4 fruit fly cellular contexts compared by ENCODE assay signal in the genomic region with DNA sequence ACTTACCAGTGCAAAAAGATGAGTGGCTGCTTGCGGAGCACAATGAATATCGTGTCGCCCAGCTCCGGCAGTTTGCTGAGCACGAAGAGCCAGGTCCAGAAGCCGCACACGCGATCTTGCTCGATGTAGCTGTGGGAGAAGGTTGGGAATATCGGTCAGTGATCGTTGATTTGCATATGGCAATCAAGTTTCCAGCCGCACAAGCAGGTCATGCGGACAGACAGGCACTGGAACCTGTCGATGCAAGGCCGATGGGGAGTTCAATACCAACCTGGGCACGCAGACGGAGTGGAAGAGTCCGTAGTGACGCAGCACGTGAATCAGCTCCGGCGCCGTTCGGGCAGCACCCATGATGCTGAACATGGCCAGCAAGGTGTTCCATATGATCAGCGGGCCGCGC.
TF ChIP-seq lines count a peak whose summit lies in the region.

No protein-coding gene starts in this region.

- no peak for TF ChIP-seq CTCF in whole organism, embryonic (GFP tag; optimal IDR thresholded peaks at IDR 0.05; lab: Kevin White, UChicago)

TF ChIP-seq in whole organism, embryonic, 481 proteins besides CTCF, POLR2A, EP300 and RAD21:
- no peak for TF ChIP-seq unc-4 (GFP tag; IDR thresholded peaks at IDR 0.05; lab: Robert Waterston, UW; ENCODE audit: partially characterized antibody)
- 0 out of 2 replicates have a peak, but pooled peaks have one; percentile 22 for TF ChIP-seq CG43689 (GFP tag; IDR thresholded peaks at IDR 0.05; lab: Robert Waterston, UW)
- TF ChIP-seq dysf (GFP tag; IDR thresholded peaks at IDR 0.05; lab: Robert Waterston, UW), result 0 out of 3 replicates have a peak, but pooled peaks have one; percentile 16
- no peak for TF ChIP-seq unpg (GFP tag; optimal IDR thresholded peaks at IDR 0.05; lab: Kevin White, UChicago)
- no peak for TF ChIP-seq CG17568 (GFP tag; optimal IDR thresholded peaks at IDR 0.05; lab: Kevin White, UChicago)
- TF ChIP-seq CG34224 (GFP tag; IDR thresholded peaks at IDR 0.05; lab: Robert Waterston, UW; ENCODE audit: partially characterized antibody), result no peak
- peak; percentile 18; the same call in 1 of the 2 replicates for TF ChIP-seq vvl (GFP tag; IDR thresholded peaks at IDR 0.05; lab: Robert Waterston, UW)
- no peak for TF ChIP-seq Hmr (GFP tag; optimal IDR thresholded peaks at IDR 0.05; lab: Kevin White, UChicago)
- no peak for TF ChIP-seq CG11723 (GFP tag; optimal IDR thresholded peaks at IDR 0.05; lab: Kevin White, UChicago)
- TF ChIP-seq toy (GFP tag; IDR thresholded peaks at IDR 0.05; lab: Robert Waterston, UW), result no peak
- TF ChIP-seq CG10654 (GFP tag; optimal IDR thresholded peaks at IDR 0.05; lab: Kevin White, UChicago), result no peak
- TF ChIP-seq CG3847 (GFP tag; IDR thresholded peaks at IDR 0.05; lab: Robert Waterston, UW), result 0 out of 2 replicates have a peak, but pooled peaks have one; percentile 11
- no peak for TF ChIP-seq onecut (GFP tag; IDR thresholded peaks at IDR 0.05; lab: Robert Waterston, UW)
- no peak for TF ChIP-seq Mad (GFP tag; optimal IDR thresholded peaks at IDR 0.05; lab: Kevin White, UChicago)
- TF ChIP-seq so (GFP tag; IDR thresholded peaks at IDR 0.05; lab: Robert Waterston, UW), result 0 out of 3 replicates have a peak, but pooled peaks have one; percentile 32
- 0 out of 2 replicates have a peak, but pooled peaks have one; percentile 32 for TF ChIP-seq CG5953 (GFP tag; IDR thresholded peaks at IDR 0.05; lab: Robert Waterston, UW)
- TF ChIP-seq Med (GFP tag; lab: Kevin White, UChicago), result peak; percentile 72

TF ChIP-seq in whole organism, prepupa, 60 proteins besides CTCF, POLR2A, EP300 and RAD21:
- TF ChIP-seq CG1621 (tag; optimal IDR thresholded peaks at IDR 0.05; lab: Kevin White, UChicago) (peak; percentile 67), ss (GFP tag; optimal IDR thresholded peaks at IDR 0.05; lab: Kevin White, UChicago) (peak in 1 of 2 experiments; percentile 38), CG15336 (GFP tag; IDR thresholded peaks at IDR 0.05; lab: Robert Waterston, UW) (no peak), CG8319 (GFP tag; optimal IDR thresholded peaks at IDR 0.05; lab: Kevin White, UChicago) (no peak), Hr4 (GFP tag; optimal IDR thresholded peaks at IDR 0.05; lab: Kevin White, UChicago) (no peak)

TF ChIP-seq in whole organism, pupa, 21 proteins besides CTCF, POLR2A, EP300 and RAD21:
- TF ChIP-seq CG9948 (tag; optimal IDR thresholded peaks at IDR 0.05; lab: Kevin White, UChicago) (no peak), EcR (GFP tag; optimal IDR thresholded peaks at IDR 0.05; lab: Kevin White, UChicago) (peak; percentile 80)

TF ChIP-seq in whole organism, wandering third instar larva, 38 proteins besides CTCF, POLR2A, EP300 and RAD21:
- TF ChIP-seq Dif (GFP tag; optimal IDR thresholded peaks at IDR 0.05; lab: Kevin White, UChicago; ENCODE audit: partially characterized antibody), result peak; percentile 5
- TF ChIP-seq Jra (GFP tag; optimal IDR thresholded peaks at IDR 0.05; lab: Kevin White, UChicago), result no peak
